Worm (Caenorhabditis elegans) whole organism, L3 larva: Measurements from ENCODE around the gene try-13.
"Not testable (repeated sequence)": the region's sequence is repeated elsewhere in the genome, so short reads cannot be mapped to it uniquely, and the experiment has no call there.

ENCODE experiments used
- R02D3.7 ChIP-seq: fragments of 150-350 bp; optimal IDR thresholded peaks from 2 replicates; lab custom pipeline; 2014; ENCODE audit warnings: missing biosample characterization, missing genetic modification characterization
- ZK546.5 ChIP-seq: sonication (generic microtip); optimal IDR thresholded peaks from 2 replicates; lab custom pipeline; 2017; ENCODE audit warnings: missing biosample characterization, missing genetic modification characterization
- aly-2 ChIP-seq: fragments of 150-350 bp; optimal IDR thresholded peaks from 2 replicates; lab custom pipeline; 2014; ENCODE audit warnings: missing biosample characterization, missing genetic modification characterization
- ceh-16 ChIP-seq: sonication (generic microtip); optimal IDR thresholded peaks from 2 replicates; lab custom pipeline; 2017; ENCODE audit warnings: missing biosample characterization, missing genetic modification characterization
- ceh-9 ChIP-seq: sonication (generic microtip); optimal IDR thresholded peaks from 2 replicates; lab custom pipeline; 2018; ENCODE audit warnings: missing biosample characterization, missing genetic modification characterization
- daf-12 ChIP-seq: fragments of 150-350 bp; optimal IDR thresholded peaks from 2 replicates; lab custom pipeline; 2014; ENCODE audit warnings: missing biosample characterization, missing genetic modification reagents, missing genetic modification characterization
- egl-5 ChIP-seq: fragments of 150-350 bp; optimal IDR thresholded peaks from 2 replicates; lab custom pipeline; 2017; ENCODE audit warnings: missing biosample characterization, missing genetic modification reagents, missing genetic modification characterization, inconsistent platforms
- elt-2 ChIP-seq: sonication (generic microtip); optimal IDR thresholded peaks from 2 replicates; lab custom pipeline; 2016; ENCODE audit warnings: missing genetic modification reagents, mild to moderate bottlenecking, missing genetic modification characterization, missing compliant biosample characterization
- elt-3 ChIP-seq, 3 experiments: fragments of 150-350 bp in 1 of 3; sonication (generic microtip) in 2 of 3; optimal IDR thresholded peaks; 2 replicates in 2 of 3; 4 replicates in 1 of 3; lab custom pipeline; 2014 to 2017; ENCODE audit warnings: missing biosample characterization in 3 of 3, missing genetic modification characterization in 3 of 3
- eor-1 ChIP-seq, 2 experiments: fragments of 150-350 bp; optimal IDR thresholded peaks; 2 replicates each; lab custom pipeline; 2014 to 2018; ENCODE audit warnings: missing biosample characterization in 2 of 2, missing genetic modification characterization in 2 of 2
- fkh-10 ChIP-seq: sonication (generic microtip); optimal IDR thresholded peaks from 2 replicates; lab custom pipeline; 2017; ENCODE audit warnings: missing biosample characterization, missing genetic modification reagents, missing genetic modification characterization
- hmg-11 ChIP-seq: sonication (generic microtip); optimal IDR thresholded peaks from 2 replicates; lab custom pipeline; 2016; ENCODE audit warnings: missing genetic modification characterization, missing compliant biosample characterization
- jun-1 ChIP-seq: fragments of 150-350 bp; optimal IDR thresholded peaks from 2 replicates; lab custom pipeline; 2014; ENCODE audit warnings: missing biosample characterization, missing genetic modification reagents, missing genetic modification characterization
- lin-15B ChIP-seq: fragments of 150-350 bp; optimal IDR thresholded peaks from 2 replicates; lab custom pipeline; 2014; ENCODE audit warnings: missing biosample characterization, missing genetic modification characterization
- lin-39 ChIP-seq: fragments of 150-350 bp; optimal IDR thresholded peaks from 2 replicates; lab custom pipeline; 2018; ENCODE audit warnings: missing biosample characterization, missing genetic modification reagents, missing genetic modification characterization
- nfya-1 ChIP-seq: sonication (generic microtip); optimal IDR thresholded peaks from 2 replicates; lab custom pipeline; 2017; ENCODE audit warnings: missing genetic modification characterization, mild to moderate bottlenecking, missing compliant biosample characterization, antibody characterized with exemption, moderate library complexity; ENCODE audit not compliant: insufficient read depth
- nhr-11 ChIP-seq: fragments of 150-350 bp; optimal IDR thresholded peaks from 2 replicates; lab custom pipeline; 2014; ENCODE audit warnings: missing biosample characterization, missing genetic modification characterization
- nhr-12 ChIP-seq: fragments of 150-350 bp; optimal IDR thresholded peaks from 2 replicates; lab custom pipeline; 2014; ENCODE audit warnings: missing biosample characterization, missing genetic modification characterization
- nhr-237 ChIP-seq: fragments of 150-350 bp; optimal IDR thresholded peaks from 2 replicates; lab custom pipeline; 2014; ENCODE audit warnings: missing biosample characterization, missing genetic modification characterization
- nhr-25 ChIP-seq: sonication (generic microtip); optimal IDR thresholded peaks from 2 replicates; lab custom pipeline; 2017; ENCODE audit warnings: missing biosample characterization, missing genetic modification characterization
- nhr-28 ChIP-seq: fragments of 150-350 bp; optimal IDR thresholded peaks from 2 replicates; lab custom pipeline; 2014; ENCODE audit warnings: missing biosample characterization, missing genetic modification characterization
- nhr-43 ChIP-seq: sonication (generic microtip); optimal IDR thresholded peaks from 2 replicates; lab custom pipeline; 2016; ENCODE audit warnings: mild to moderate bottlenecking, missing genetic modification characterization, missing compliant biosample characterization; ENCODE audit not compliant: poor library complexity, severe bottlenecking
- nhr-67 ChIP-seq: fragments of 150-350 bp; optimal IDR thresholded peaks from 2 replicates; lab custom pipeline; 2014; ENCODE audit warnings: missing biosample characterization, missing genetic modification characterization
- nhr-76 ChIP-seq: fragments of 150-350 bp; sonication (generic microtip); optimal IDR thresholded peaks from 5 replicates; lab custom pipeline; 2014; ENCODE audit warnings: missing biosample characterization, missing genetic modification characterization
- nhr-77 ChIP-seq: fragments of 150-350 bp; optimal IDR thresholded peaks from 2 replicates; lab custom pipeline; 2014; ENCODE audit warnings: missing biosample characterization, missing genetic modification characterization
- pha-4 ChIP-seq: fragments of 150-350 bp; optimal IDR thresholded peaks from 2 replicates; lab custom pipeline; 2014; ENCODE audit warnings: missing biosample characterization, missing genetic modification reagents, missing genetic modification characterization
- pqm-1 ChIP-seq: fragments of 150-350 bp; optimal IDR thresholded peaks from 2 replicates; lab custom pipeline; 2017; ENCODE audit warnings: missing biosample characterization, missing genetic modification characterization, inconsistent platforms
- skn-1 ChIP-seq: fragments of 150-350 bp; optimal IDR thresholded peaks from 2 replicates; lab custom pipeline; 2014; ENCODE audit warnings: missing biosample characterization, missing genetic modification characterization
- snpc-4 ChIP-seq: fragments of 150-350 bp; optimal IDR thresholded peaks from 2 replicates; lab custom pipeline; 2014; ENCODE audit warnings: missing biosample characterization, missing genetic modification characterization
- tbx-2 ChIP-seq: sonication (generic microtip); optimal IDR thresholded peaks from 2 replicates; lab custom pipeline; 2016; ENCODE audit warnings: mild to moderate bottlenecking, missing genetic modification characterization, missing compliant biosample characterization
- unc-62 ChIP-seq: fragments of 150-350 bp; sonication (generic microtip); optimal IDR thresholded peaks from 4 replicates; lab custom pipeline; 2014; ENCODE audit warnings: missing biosample characterization, missing genetic modification reagents, missing genetic modification characterization
- zag-1 ChIP-seq: fragments of 150-350 bp; optimal IDR thresholded peaks from 2 replicates; lab custom pipeline; 2014; ENCODE audit warnings: missing biosample characterization, missing genetic modification characterization
- ztf-11 ChIP-seq: fragments of 150-350 bp; optimal IDR thresholded peaks from 2 replicates; lab custom pipeline; 2014; ENCODE audit warnings: missing biosample characterization, missing genetic modification characterization

The try-13 gene

ce11 chrV:7437985-7438384 lies 1.9 kb upstream of the try-13 start, which contains the start of gene F25E5.16:
Gene F25E5.16, plus strand, starts transcription at chrV:7438285.
- TF ChIP-seq ztf-11 = no peak
- no peak for TF ChIP-seq nhr-67 (tag; lab: Kevin White, UChicago)
- TF ChIP-seq zag-1 (tag; lab: Kevin White, UChicago) = no peak

- not testable (repeated sequence) for TF ChIP-seq nhr-11, daf-12, nhr-25 (tag; lab: Kevin White, UChicago)
Observed at ce11 chrV:7444331-7444730, 4.4 kb downstream of the try-13 start, which contains the start of gene nhr-141. Gene nhr-141, plus strand, starts transcription at chrV:7444661.

DNA sequence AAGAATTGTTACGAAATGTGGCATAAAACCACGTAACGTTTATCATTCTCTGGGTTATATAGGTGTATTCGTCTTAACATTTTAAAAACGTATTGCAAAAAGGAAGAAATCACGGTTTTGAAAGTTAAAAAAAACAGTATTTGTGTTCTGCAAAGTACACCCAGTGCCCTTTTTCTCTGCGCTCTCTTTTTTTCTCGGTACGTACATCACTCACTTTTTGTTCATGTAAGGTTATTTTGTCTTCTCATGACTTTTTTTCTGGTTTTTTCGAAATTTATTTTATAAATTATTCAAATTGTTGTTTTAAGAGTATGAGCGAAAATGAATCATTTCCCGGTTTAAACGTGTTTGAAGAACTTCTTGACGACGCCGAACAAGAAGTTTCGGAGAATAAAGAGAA lies 7.1 kb downstream of the try-13 start, which contains the start of gene F25E5.5:
F25E5.5 (plus strand) TSS at position 301 of the 400 bp plus-strand sequence.
- TF ChIP-seq nhr-77 (tag; lab: Kevin White, UChicago) = no peak
- TF ChIP-seq nhr-28 (tag; lab: Kevin White, UChicago) = no peak
- TF ChIP-seq hmg-11 = no peak
- TF ChIP-seq ZK546.5 (tag; lab: Kevin White, UChicago) = no peak
- no peak for TF ChIP-seq lin-39
- no peak for TF ChIP-seq pqm-1 (tag; lab: Kevin White, UChicago)
- no peak for TF ChIP-seq jun-1
- TF ChIP-seq ceh-9 = no peak
- TF ChIP-seq nhr-237 (tag; lab: Kevin White, UChicago) = no peak
- TF ChIP-seq elt-3 (tag; optimal IDR thresholded peaks at IDR 0.05; lab: Kevin White, UChicago) = no peak
- no peak for TF ChIP-seq skn-1 (tag; lab: Kevin White, UChicago)
- TF ChIP-seq aly-2 = no peak
- no peak for TF ChIP-seq R02D3.7
- TF ChIP-seq egl-5 (tag; lab: Kevin White, UChicago) = no peak

DNA sequence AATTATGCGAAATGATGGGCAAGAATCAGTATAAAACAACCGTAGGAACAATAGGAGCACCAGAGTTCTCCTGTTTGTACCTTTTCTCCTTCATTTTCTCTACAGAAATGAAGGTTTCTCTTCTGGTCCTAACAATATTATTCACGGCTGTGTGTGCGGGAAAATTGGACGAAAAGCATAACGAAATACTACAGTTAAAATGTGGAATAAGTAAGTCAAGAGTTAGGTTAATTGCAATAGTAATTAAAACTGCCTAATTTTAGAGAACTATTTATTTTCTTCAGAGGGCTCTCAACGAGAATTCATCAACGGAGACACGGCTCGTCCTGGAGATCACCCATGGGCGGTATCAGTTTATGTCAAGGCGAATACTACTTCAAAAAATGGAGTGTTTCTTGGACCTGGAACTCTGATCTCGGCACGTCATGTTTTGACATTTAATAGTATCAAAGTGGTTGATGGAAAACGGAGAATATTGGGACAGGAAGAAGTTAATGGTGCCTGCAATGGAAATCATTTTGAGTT lies 9.5 kb downstream of the try-13 start, which contains the start of gene try-12:
try-12 (plus strand) TSS at position 51 of the 525 bp plus-strand sequence.
- no peak for TF ChIP-seq nhr-76 (tag; lab: Kevin White, UChicago)
- no peak for TF ChIP-seq elt-3 (tag; optimal IDR thresholded peaks at IDR 0.05; lab: Kevin White, UChicago)
- no peak for TF ChIP-seq nhr-77 (tag; lab: Kevin White, UChicago)
- no peak for TF ChIP-seq nfya-1 (tag; lab: Kevin White, UChicago)
- no peak for TF ChIP-seq elt-2 (tag; lab: Kevin White, UChicago)

ce11 chrV:7451421-7451820 lies 11.5 kb downstream of the try-13 start, which contains the start of gene try-11:
Gene try-11, plus strand, starts transcription at chrV:7451721.
- TF ChIP-seq nhr-77 (tag; lab: Kevin White, UChicago) (no peak), tbx-2 (no peak), elt-2 (tag; lab: Kevin White, UChicago) (no peak), nhr-25 (tag; lab: Kevin White, UChicago) (no peak), nhr-28 (tag; lab: Kevin White, UChicago) (no peak), pha-4 (tag; lab: Kevin White, UChicago) (no peak), elt-3 (tag; optimal IDR thresholded peaks at IDR 0.05; lab: Kevin White, UChicago) (no peak), ceh-16 (tag; lab: Kevin White, UChicago) (no peak), snpc-4 (tag; lab: Kevin White, UChicago) (no peak), pqm-1 (tag; lab: Kevin White, UChicago) (no peak), unc-62 (GFP tag; lab: Kevin White, UChicago) (no peak), fkh-10 (no peak), hmg-11 (no peak)

DNA sequence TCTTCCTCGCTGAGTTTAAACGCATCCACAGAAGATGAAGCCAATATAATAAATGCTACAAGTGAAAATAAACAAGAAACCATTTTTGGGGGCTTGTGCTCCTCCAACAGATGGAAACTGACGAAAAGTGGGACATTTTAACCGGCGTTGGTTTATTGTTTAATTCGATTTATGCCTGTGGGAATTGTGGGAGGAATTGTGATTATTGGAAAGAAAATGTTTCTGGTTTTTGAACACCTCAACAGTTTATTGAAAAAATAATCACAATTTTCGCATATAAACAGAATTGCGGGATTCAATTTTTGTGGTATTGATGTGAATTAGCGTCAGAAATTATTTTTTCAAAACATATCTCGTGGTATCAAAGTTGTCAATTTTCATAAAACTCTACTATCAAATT lies 14.3 kb downstream of the try-13 start, which contains the start of gene try-8:
try-8 (minus strand) TSS at position 101 of the 400 bp plus-strand sequence.
- TF ChIP-seq nhr-43 (no peak), lin-39 (no peak), daf-12 (tag; lab: Kevin White, UChicago) (no peak), elt-3 (tag; optimal IDR thresholded peaks at IDR 0.05; lab: Kevin White, UChicago) (no peak), nfya-1 (tag; lab: Kevin White, UChicago) (no peak), ztf-11 (no peak), eor-1 (tag; optimal IDR thresholded peaks at IDR 0.05; lab: Kevin White, UChicago) (no peak), R02D3.7 (no peak), nhr-12 (tag; lab: Kevin White, UChicago) (no peak), lin-15B (tag; lab: Kevin White, UChicago) (no peak), ceh-9 (no peak), nhr-28 (tag; lab: Kevin White, UChicago) (no peak)
